Fruit fly (Drosophila melanogaster) whole organism, embryonic: ENCODE measurements around the gene Cyp310a1.

ENCODE experiments used
- ATbp ChIP-seq: fragments of 200-800 bp; sonication (Bioruptor generic); optimal IDR thresholded peaks from 2 replicates; lab custom pipeline; 2017; ENCODE audit warnings: missing biosample characterization, mild to moderate bottlenecking, missing genetic modification characterization, missing genetic modification reagents
- B-H1 ChIP-seq: fragments of 200-800 bp; sonication (Bioruptor generic); IDR thresholded peaks from 3 replicates; pipeline ENCODE4 v1.3.6; 2022; ENCODE audit warnings: missing biosample characterization, missing genetic modification characterization
- C15 ChIP-seq: fragments of 200-800 bp; sonication (Bioruptor generic); IDR thresholded peaks from 3 replicates; pipeline ENCODE4 v1.3.6; 2022; ENCODE audit warnings: missing biosample characterization, missing genetic modification characterization
- CG10274 ChIP-seq: fragments of 200-800 bp; sonication (Bioruptor generic); optimal IDR thresholded peaks from 3 replicates; lab custom pipeline; 2017; ENCODE audit warnings: missing biosample characterization, mild to moderate bottlenecking, missing genetic modification characterization
- CG10462 ChIP-seq: fragments of 200-800 bp; sonication (Bioruptor generic); optimal IDR thresholded peaks from 2 replicates; lab custom pipeline; 2016; ENCODE audit warnings: missing biosample characterization, missing genetic modification characterization
- CG11093 ChIP-seq: fragments of 200-800 bp; sonication (Bioruptor generic); IDR thresholded peaks from 3 replicates; pipeline ENCODE4 v1.3.6; 2022; ENCODE audit warnings: missing biosample characterization, missing genetic modification characterization
- CG13287 ChIP-seq: fragments of 200-800 bp; sonication (Bioruptor generic); IDR thresholded peaks from 2 replicates; pipeline ENCODE4 v1.3.6; 2022; ENCODE audit warnings: missing biosample characterization, missing genetic modification characterization; ENCODE audit not compliant: partially characterized antibody
- CG13894 ChIP-seq: fragments of 200-800 bp; sonication (Bioruptor generic); optimal IDR thresholded peaks from 3 replicates; lab custom pipeline; 2018; ENCODE audit warnings: missing biosample characterization, mild to moderate bottlenecking, missing genetic modification characterization, moderate library complexity
- CG14014 ChIP-seq: fragments of 200-800 bp; sonication (Bioruptor generic); IDR thresholded peaks from 2 replicates; pipeline ENCODE4 v1.3.6; 2022; ENCODE audit warnings: missing biosample characterization, missing genetic modification characterization
- CG14667 ChIP-seq: fragments of 200-800 bp; sonication (Bioruptor generic); IDR thresholded peaks from 2 replicates; pipeline ENCODE4 v1.3.6; 2022; ENCODE audit warnings: missing biosample characterization, missing genetic modification characterization
- CG1529 ChIP-seq: fragments of 200-800 bp; sonication (Bioruptor generic); optimal IDR thresholded peaks from 3 replicates; lab custom pipeline; 2018; ENCODE audit warnings: missing biosample characterization, missing genetic modification characterization
- CG2199 ChIP-seq: fragments of 200-800 bp; sonication (Bioruptor generic); IDR thresholded peaks from 3 replicates; pipeline ENCODE4 v1.3.6; 2022; ENCODE audit warnings: missing biosample characterization, missing genetic modification characterization
- CG31441 ChIP-seq: fragments of 200-800 bp; sonication (Bioruptor generic); IDR thresholded peaks from 2 replicates; pipeline ENCODE4 v1.3.6; 2022; ENCODE audit warnings: missing biosample characterization, missing genetic modification characterization
- CG3726 ChIP-seq: fragments of 200-800 bp; sonication (Bioruptor generic); IDR thresholded peaks from 3 replicates; pipeline ENCODE4, ENCODE4 v1.3.6; 2022; ENCODE audit warnings: missing biosample characterization, missing genetic modification characterization
- CG3995 ChIP-seq: fragments of 200-800 bp; sonication (Bioruptor generic); optimal IDR thresholded peaks from 3 replicates; lab custom pipeline; 2016; ENCODE audit warnings: missing biosample characterization, missing genetic modification characterization
- CG4282 ChIP-seq: fragments of 200-800 bp; sonication (Bioruptor generic); optimal IDR thresholded peaks from 2 replicates; lab custom pipeline; 2016; ENCODE audit warnings: missing biosample characterization, missing genetic modification characterization
- CG4328 ChIP-seq: fragments of 200-800 bp; sonication (Bioruptor generic); optimal IDR thresholded peaks from 3 replicates; lab custom pipeline; 2017; ENCODE audit warnings: missing biosample characterization, missing genetic modification reagents, missing genetic modification characterization
- CG6765 ChIP-seq: fragments of 200-800 bp; sonication (Bioruptor generic); optimal IDR thresholded peaks from 3 replicates; lab custom pipeline; 2017; ENCODE audit warnings: missing biosample characterization, mild to moderate bottlenecking, missing genetic modification characterization
- CG7928 ChIP-seq: fragments of 200-800 bp; sonication (Bioruptor generic); optimal IDR thresholded peaks from 2 replicates; lab custom pipeline; 2017; ENCODE audit warnings: missing biosample characterization, mild to moderate bottlenecking, missing genetic modification characterization
- CG8765 ChIP-seq: fragments of 200-800 bp; sonication (Bioruptor generic); IDR thresholded peaks from 2 replicates; pipeline ENCODE4 v1.3.6; 2022; ENCODE audit warnings: missing biosample characterization, missing genetic modification characterization
- CG9727 ChIP-seq: fragments of 200-800 bp; sonication (Bioruptor generic); optimal IDR thresholded peaks from 3 replicates; lab custom pipeline; 2017; ENCODE audit warnings: missing biosample characterization, mild to moderate bottlenecking, missing genetic modification characterization
- CG9817 ChIP-seq: fragments of 200-800 bp; sonication (Bioruptor generic); optimal IDR thresholded peaks from 2 replicates; lab custom pipeline; 2018; ENCODE audit warnings: missing biosample characterization, mild to moderate bottlenecking, missing genetic modification characterization, moderate library complexity
- CG9932 ChIP-seq: fragments of 200-800 bp; sonication (Bioruptor generic); IDR thresholded peaks from 2 replicates; pipeline ENCODE4 v1.3.6; 2022; ENCODE audit warnings: missing biosample characterization, missing genetic modification characterization
- Dbx ChIP-seq: fragments of 200-800 bp; sonication (Bioruptor generic); IDR thresholded peaks from 3 replicates; pipeline ENCODE4 v1.3.6; 2022; ENCODE audit warnings: missing biosample characterization, missing genetic modification characterization
- Fer1 ChIP-seq: fragments of 200-800 bp; sonication (Bioruptor generic); optimal IDR thresholded peaks from 2 replicates; lab custom pipeline; 2017; ENCODE audit warnings: missing biosample characterization, mild to moderate bottlenecking, missing genetic modification characterization
- Gsc ChIP-seq: fragments of 200-800 bp; sonication (Bioruptor generic); IDR thresholded peaks from 2 replicates; pipeline ENCODE4 v1.3.6; 2022; ENCODE audit warnings: missing biosample characterization, missing genetic modification characterization
- MBD-R2 ChIP-seq: fragments of 200-800 bp; sonication (Bioruptor generic); IDR thresholded peaks from 2 replicates; pipeline ENCODE4 v1.3.6; 2022; ENCODE audit warnings: missing biosample characterization, missing genetic modification characterization
- Mes4 ChIP-seq: fragments of 200-800 bp; sonication (Bioruptor generic); optimal IDR thresholded peaks from 2 replicates; lab custom pipeline; 2016; ENCODE audit warnings: missing biosample characterization, missing genetic modification characterization
- Nf-YA ChIP-seq: fragments of 200-800 bp; sonication (Bioruptor generic); IDR thresholded peaks from 2 replicates; pipeline ENCODE4 v1.3.6; 2022; ENCODE audit warnings: missing biosample characterization, missing genetic modification characterization
- Oaz ChIP-seq: fragments of 200-800 bp; sonication (Bioruptor generic); IDR thresholded peaks from 2 replicates; pipeline ENCODE4 v1.3.6; 2022; ENCODE audit warnings: missing biosample characterization, missing genetic modification characterization
- Ssrp ChIP-seq: fragments of 200-800 bp; sonication (Bioruptor generic); optimal IDR thresholded peaks from 2 replicates; lab custom pipeline; 2018; ENCODE audit warnings: missing biosample characterization, mild to moderate bottlenecking, missing genetic modification characterization, moderate library complexity
- Taf1 ChIP-seq: fragments of 200-800 bp; sonication (Bioruptor generic); IDR thresholded peaks from 2 replicates; pipeline ENCODE4 v1.3.6; 2022; ENCODE audit warnings: missing biosample characterization, missing genetic modification characterization
- aop ChIP-seq: fragments of 200-800 bp; sonication (Bioruptor generic); IDR thresholded peaks from 2 replicates; pipeline ENCODE4 v1.3.6; 2022; ENCODE audit warnings: missing biosample characterization, missing genetic modification characterization
- az2 ChIP-seq: fragments of 200-800 bp; sonication (Bioruptor generic); optimal IDR thresholded peaks from 3 replicates; lab custom pipeline; 2016; ENCODE audit warnings: missing biosample characterization, missing genetic modification characterization
- cg ChIP-seq: fragments of 200-800 bp; sonication (Bioruptor generic); optimal IDR thresholded peaks from 3 replicates; lab custom pipeline; 2019; ENCODE audit warnings: missing biosample characterization, mild to moderate bottlenecking, missing genetic modification characterization, moderate library complexity
- chinmo ChIP-seq: fragments of 200-800 bp; sonication (Bioruptor generic); IDR thresholded peaks from 4 replicates; pipeline ENCODE4 v1.3.6; 2022; ENCODE audit warnings: missing biosample characterization, missing genetic modification characterization; ENCODE audit not compliant: partially characterized antibody
- dan ChIP-seq: fragments of 200-800 bp; sonication (Bioruptor generic); IDR thresholded peaks from 2 replicates; pipeline ENCODE4 v1.3.6; 2022; ENCODE audit warnings: missing biosample characterization, missing genetic modification characterization
- dmrt99B ChIP-seq: fragments of 200-800 bp; sonication (Bioruptor generic); optimal IDR thresholded peaks from 2 replicates; lab custom pipeline; 2018; ENCODE audit warnings: missing biosample characterization, mild to moderate bottlenecking, missing genetic modification characterization, moderate library complexity
- fu2 ChIP-seq: fragments of 200-800 bp; sonication (Bioruptor generic); optimal IDR thresholded peaks from 2 replicates; lab custom pipeline; 2016; ENCODE audit warnings: missing biosample characterization, missing genetic modification characterization
- grau ChIP-seq: fragments of 200-800 bp; optimal IDR thresholded peaks from 3 replicates; lab custom pipeline; 2019; ENCODE audit warnings: missing biosample characterization, mild to moderate bottlenecking, missing genetic modification characterization, moderate library complexity
- nerfin-1 ChIP-seq: fragments of 200-800 bp; sonication (Bioruptor generic); optimal IDR thresholded peaks from 3 replicates; lab custom pipeline; 2019; ENCODE audit warnings: missing biosample characterization, mild to moderate bottlenecking, missing genetic modification characterization, moderate library complexity
- phol ChIP-seq: fragments of 200-800 bp; sonication (Bioruptor generic); optimal IDR thresholded peaks from 3 replicates; lab custom pipeline; 2018; ENCODE audit warnings: missing biosample characterization, mild to moderate bottlenecking, missing genetic modification characterization, moderate library complexity
- psq ChIP-seq: fragments of 200-800 bp; sonication (Bioruptor generic); optimal IDR thresholded peaks from 2 replicates; lab custom pipeline; 2017; ENCODE audit warnings: missing biosample characterization, missing genetic modification characterization
- sc ChIP-seq, 3 experiments: fragments of >200 bp in 2 of 3; fragments of 200-800 bp in 1 of 3; sonication (Bioruptor generic) in 1 of 3; optimal IDR thresholded peaks; 2 replicates in 2 of 3; 3 replicates in 1 of 3; lab custom pipeline; 2017; ENCODE audit warnings: mild to moderate bottlenecking in 1 of 3, missing biosample characterization in 1 of 3, missing genetic modification characterization in 1 of 3, missing genetic modification reagents in 1 of 3
- tio ChIP-seq: fragments of 200-800 bp; sonication (Bioruptor generic); optimal IDR thresholded peaks from 2 replicates; lab custom pipeline; 2017; ENCODE audit warnings: missing biosample characterization, missing genetic modification characterization, inconsistent platforms
- ttk ChIP-seq: fragments of 200-800 bp; sonication (Bioruptor generic); IDR thresholded peaks from 2 replicates; pipeline ENCODE4 v2.1.2; 2022; ENCODE audit warnings: missing biosample characterization, missing genetic modification characterization
- wor ChIP-seq: fragments of 200-800 bp; sonication (Bioruptor generic); IDR thresholded peaks from 2 replicates; pipeline ENCODE4 v1.3.6; 2022; ENCODE audit warnings: missing biosample characterization, missing genetic modification characterization
- zen2 ChIP-seq: fragments of 200-800 bp; sonication (Bioruptor generic); IDR thresholded peaks from 3 replicates; pipeline ENCODE4 v1.3.6; 2022; ENCODE audit warnings: missing biosample characterization, missing genetic modification characterization; ENCODE audit not compliant: partially characterized antibody

The Cyp310a1 gene

dm6 chr2L:18621357-18622211, 31.2 kb downstream of the Cyp310a1 start (continued):
- TF ChIP-seq B-H1 (GFP tag; lab: Robert Waterston, UW) (peak; percentile 69), CG9727 (GFP tag; lab: Kevin White, UChicago) (peak; percentile 86), Fer1 (peak; percentile 84), C15 (GFP tag; lab: Robert Waterston, UW) (0 out of 3 replicates have a peak, but pooled peaks have one; percentile 42), phol (tag; lab: Kevin White, UChicago) (peak; percentile 82), tio (GFP tag; lab: Kevin White, UChicago) (peak; percentile 66), fu2 (GFP tag; lab: Kevin White, UChicago) (peak; percentile 60), CG14014 (GFP tag; lab: Robert Waterston, UW) (peak; percentile 82), dan (GFP tag; lab: Robert Waterston, UW) (no peak), dmrt99B (tag; lab: Kevin White, UChicago) (peak; percentile 86), Taf1 (GFP tag; lab: Robert Waterston, UW) (peak; percentile 63), sc (optimal IDR thresholded peaks at IDR 0.05; lab: Kevin White, UChicago) (no peak), sc (GFP tag; optimal IDR thresholded peaks at IDR 0.05; lab: Kevin White, UChicago) (peak; percentile 50), Gsc (GFP tag; lab: Robert Waterston, UW) (no peak), wor (GFP tag; lab: Robert Waterston, UW) (peak; percentile 44; the same call in 1 of the 2 replicates), aop (GFP tag; lab: Robert Waterston, UW) (0 out of 2 replicates have a peak, but pooled peaks have one; percentile 37), az2 (GFP tag; lab: Kevin White, UChicago) (peak; percentile 65), CG2199 (GFP tag; lab: Robert Waterston, UW) (0 out of 3 replicates have a peak, but pooled peaks have one; percentile 43), CG3726 (no peak), CG9932 (peak; percentile 84), MBD-R2 (peak; percentile 48; the same call in 1 of the 2 replicates), chinmo (GFP tag; lab: Robert Waterston, UW) (0 out of 4 replicates have a peak, but pooled peaks have one; percentile 52), CG6765 (GFP tag; lab: Kevin White, UChicago) (peak; percentile 77), CG3995 (GFP tag; lab: Kevin White, UChicago) (peak; percentile 41), Nf-YA (GFP tag; lab: Robert Waterston, UW) (peak; percentile 62; the same call in 1 of the 2 replicates), Dbx (peak; percentile 73), CG10274 (peak; percentile 32), Ssrp (peak; percentile 75), CG14667 (GFP tag; lab: Robert Waterston, UW) (peak; percentile 65), psq (GFP tag; lab: Kevin White, UChicago) (peak; percentile 21), cg (GFP tag; lab: Kevin White, UChicago) (no peak), CG13287 (no peak), CG10462 (GFP tag; lab: Kevin White, UChicago) (peak; percentile 27), CG31441 (GFP tag; lab: Robert Waterston, UW) (peak; percentile 87), CG4328 (peak; percentile 1), CG8765 (GFP tag; lab: Robert Waterston, UW) (no peak), ttk (GFP tag; lab: Robert Waterston, UW) (peak; percentile 64; the same call in 1 of the 2 replicates), grau (tag; lab: Kevin White, UChicago) (peak; percentile 86), CG11093 (GFP tag; lab: Robert Waterston, UW) (0 out of 3 replicates have a peak, but pooled peaks have one; percentile 40), nerfin-1 (tag; lab: Kevin White, UChicago) (peak; percentile 65), Oaz (GFP tag; lab: Robert Waterston, UW) (peak; percentile 67; the same call in 1 of the 2 replicates), CG9817 (tag; lab: Kevin White, UChicago) (peak; percentile 77), ATbp (peak; percentile 28), CG7928 (peak; percentile 4), CG4282 (GFP tag; lab: Kevin White, UChicago) (no peak), CG1529 (peak; percentile 55), zen2 (GFP tag; lab: Robert Waterston, UW) (no peak), Mes4 (GFP tag; lab: Kevin White, UChicago) (no peak), CG13894 (tag; lab: Kevin White, UChicago) (peak; percentile 76)
